Fruit fly (Drosophila melanogaster): ENCODE measurements around the gene CG7362.
A peak's percentile ranks its signal among the peaks of the same experiment; 100 is the strongest.

Gene CG7362

DNA sequence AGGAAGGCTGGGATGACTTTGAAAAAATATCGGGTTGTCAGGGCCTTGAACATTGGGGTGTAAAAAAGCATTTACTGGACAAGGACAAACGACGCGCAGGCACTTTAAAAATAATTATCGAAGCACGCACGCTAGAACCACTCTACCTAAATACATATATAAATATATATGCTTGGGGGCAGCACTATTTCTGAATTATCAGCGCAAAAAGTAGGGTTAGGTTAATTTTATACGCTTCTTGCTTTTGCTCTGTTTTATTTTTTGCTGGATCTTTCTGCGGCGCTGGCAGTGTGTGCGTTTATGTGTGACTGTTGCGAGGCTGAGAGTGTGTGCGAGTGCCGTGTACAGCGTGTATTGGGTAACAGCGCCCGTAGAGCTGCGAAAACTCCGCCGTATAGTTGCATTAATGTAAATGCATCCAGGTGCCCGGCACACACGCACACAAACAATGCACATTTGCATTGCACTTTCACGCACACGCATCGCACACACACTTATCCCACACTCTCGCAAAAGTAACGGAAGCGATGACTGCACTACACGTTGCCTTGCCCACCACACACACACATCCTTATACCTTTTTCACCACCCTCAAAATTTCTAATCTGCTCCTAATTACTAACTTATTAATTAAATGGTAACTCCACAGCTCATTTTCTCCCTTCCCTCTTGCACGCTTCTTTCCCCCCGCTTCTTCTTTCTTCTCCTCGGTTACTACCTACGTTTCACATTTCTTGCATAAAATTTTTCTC, 14.6 kb downstream of the CG7362 start:
- TF ChIP-seq CG17801 (GFP tag; optimal IDR thresholded peaks at IDR 0.05; ENCODE audit: partially characterized antibody), result no peak

DNA sequence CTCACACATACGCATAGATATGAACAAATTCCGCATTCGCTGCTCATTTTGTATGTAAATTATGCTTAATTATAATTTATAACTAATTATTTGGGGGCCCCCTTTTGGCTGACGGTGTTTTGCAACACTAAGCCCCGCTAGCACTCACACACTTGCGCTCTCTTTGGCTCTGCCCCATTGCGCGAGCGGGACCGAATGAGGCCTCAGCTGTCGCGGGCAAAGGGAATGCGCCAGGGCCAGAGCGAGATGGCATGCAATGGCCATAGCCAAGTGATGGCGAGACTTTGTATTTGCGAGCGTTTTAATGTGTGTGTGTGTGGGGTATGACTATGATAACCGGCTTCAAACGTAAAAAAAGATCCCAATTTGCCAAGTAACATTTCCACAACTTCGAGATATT, 15.2 kb downstream of the CG7362 start:
- peak; percentile 68 for TF ChIP-seq CG17801 (GFP tag; optimal IDR thresholded peaks at IDR 0.05; ENCODE audit: partially characterized antibody)

DNA sequence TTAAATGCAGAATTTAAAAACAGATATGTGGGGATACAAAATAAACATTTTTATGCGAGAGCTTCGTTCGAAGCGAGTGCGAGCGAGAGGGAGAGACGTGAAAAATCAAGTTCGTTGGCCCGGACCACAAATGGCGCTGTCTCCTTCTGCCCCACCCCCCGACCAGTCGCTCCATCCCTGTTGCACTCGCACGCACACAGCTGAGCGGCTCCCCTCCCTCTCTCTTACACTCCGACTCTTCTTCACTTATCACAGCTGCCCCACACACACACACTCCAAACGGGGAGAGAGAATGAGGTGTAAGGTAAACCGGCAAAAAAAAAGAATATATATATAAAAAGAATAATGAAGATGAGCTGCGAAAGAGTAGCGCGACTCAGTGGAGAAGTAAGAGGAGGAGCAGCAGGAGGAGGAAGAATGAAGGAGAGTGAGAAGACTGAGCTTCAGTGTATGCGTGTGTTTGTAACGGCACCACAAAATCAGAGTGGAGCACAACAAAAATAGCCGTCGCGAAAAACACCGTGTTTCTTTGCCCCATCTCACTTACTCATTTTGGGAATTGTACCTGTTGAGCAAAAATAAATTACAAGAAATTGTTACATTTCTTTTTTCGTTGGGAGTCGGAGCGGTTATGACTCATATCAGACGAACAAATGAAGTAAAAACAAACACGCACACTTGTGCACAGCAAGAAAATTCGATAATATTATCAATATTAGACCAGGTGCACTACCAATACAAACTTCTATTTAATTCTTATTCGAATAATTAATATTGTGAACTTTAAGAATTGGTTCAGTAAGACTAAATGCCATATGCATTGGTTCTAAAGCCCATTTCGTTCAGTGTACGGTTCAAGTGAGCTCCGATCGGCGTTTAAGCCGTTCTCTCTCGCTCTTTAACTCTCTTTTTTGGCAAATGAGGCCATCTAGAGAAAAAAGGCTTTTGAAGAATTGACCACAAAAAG, 16.1 kb downstream of the CG7362 start:
- peak; percentile 95 for TF ChIP-seq CG17801 (GFP tag; optimal IDR thresholded peaks at IDR 0.05; ENCODE audit: partially characterized antibody)

DNA sequence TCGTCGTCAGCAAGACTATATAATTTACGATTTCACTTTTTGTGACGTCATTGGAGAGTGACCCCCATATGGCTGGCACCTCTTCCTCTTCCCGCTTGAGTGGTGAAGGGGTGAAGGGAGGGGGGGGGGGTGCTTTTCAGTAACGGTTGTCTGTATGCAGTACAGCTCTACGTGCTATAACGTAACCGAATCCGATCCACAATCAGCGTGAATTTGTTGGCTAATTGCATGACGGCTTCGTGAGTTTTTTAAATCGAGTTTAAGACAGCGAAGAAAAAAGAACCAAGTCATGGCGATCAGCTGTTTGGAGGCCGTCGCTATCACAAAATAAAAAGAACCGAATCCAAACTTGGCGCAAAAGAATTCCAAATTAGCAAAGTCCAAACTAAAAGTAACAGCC, 17.6 kb downstream of the CG7362 start:
- peak; percentile 75 for TF ChIP-seq CG17801 (GFP tag; optimal IDR thresholded peaks at IDR 0.05; ENCODE audit: partially characterized antibody)

DNA sequence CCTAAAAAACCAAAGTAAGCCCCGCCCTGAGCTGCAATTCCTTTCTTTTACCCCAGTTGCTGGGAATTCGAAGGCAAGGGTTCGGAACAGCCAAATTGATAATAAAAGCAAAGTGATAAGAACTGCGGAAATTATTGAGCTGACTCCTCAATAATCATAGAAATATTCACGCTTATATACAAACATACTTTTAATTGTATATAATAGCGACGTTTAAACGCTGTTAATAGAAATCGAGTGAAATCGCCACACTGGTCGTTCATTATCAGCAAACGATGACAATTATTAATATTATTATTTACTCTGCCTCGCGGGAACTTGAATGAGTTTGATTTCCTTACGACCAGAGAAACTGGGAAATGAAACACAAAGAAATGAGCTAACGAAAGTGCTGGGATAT, 18.3 kb downstream of the CG7362 start:
- no peak for TF ChIP-seq CG17801 (GFP tag; optimal IDR thresholded peaks at IDR 0.05; ENCODE audit: partially characterized antibody)

DNA sequence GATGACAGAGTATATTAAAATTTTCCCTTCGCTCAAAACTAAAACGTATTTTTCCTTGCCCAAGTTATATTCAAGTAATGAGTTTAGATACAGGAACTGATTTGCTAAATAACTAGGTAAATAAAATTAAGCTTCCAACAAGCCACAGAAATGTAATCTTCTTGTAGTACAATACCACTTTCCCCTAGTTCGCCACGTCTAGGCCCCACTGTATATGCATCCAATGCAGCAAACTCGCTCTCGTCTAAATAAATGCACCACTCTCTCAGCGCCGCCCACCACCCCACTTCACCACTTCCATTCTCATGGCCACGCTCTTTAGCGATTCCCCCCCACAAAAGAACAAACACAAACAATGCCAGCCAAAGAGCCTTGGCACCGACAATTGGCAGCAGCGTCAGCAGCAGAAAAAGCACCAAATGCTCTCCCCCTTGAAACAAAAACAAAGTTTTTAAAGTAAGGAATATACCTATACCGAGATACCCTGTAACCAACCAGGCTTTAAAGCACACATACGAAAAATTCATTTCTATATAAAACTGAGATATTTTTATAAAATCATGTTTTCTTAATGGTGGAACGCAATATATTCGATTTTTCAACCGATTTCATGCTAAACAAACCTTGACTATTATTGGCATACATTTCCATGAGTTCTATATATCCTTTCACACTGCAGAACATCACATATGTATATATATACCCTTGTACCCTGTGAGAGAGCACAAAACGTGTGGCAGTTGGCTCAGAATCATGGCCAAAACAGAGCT, 19.5 kb downstream of the CG7362 start:
- TF ChIP-seq CG17801 (GFP tag; optimal IDR thresholded peaks at IDR 0.05; ENCODE audit: partially characterized antibody), result no peak

DNA sequence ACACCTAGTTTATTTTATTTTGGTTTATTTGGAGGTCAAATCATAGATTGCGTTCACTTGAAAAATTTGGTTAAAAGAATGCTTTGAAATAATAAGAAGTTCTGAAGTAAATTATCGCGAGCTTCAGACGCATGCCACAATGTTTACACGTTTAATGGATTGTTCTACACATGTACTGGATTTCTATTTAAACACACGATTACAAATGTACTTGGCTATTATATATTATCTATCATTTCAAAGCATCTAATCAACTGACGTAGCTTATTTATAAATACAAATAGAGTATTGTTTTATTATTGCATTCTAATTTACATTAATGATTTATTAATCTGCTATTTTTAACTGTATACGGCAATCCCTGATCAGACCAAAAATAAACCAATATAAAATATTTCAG, 20.3 kb downstream of the CG7362 start:
- no peak for TF ChIP-seq CG17801 (GFP tag; optimal IDR thresholded peaks at IDR 0.05; ENCODE audit: partially characterized antibody)

DNA sequence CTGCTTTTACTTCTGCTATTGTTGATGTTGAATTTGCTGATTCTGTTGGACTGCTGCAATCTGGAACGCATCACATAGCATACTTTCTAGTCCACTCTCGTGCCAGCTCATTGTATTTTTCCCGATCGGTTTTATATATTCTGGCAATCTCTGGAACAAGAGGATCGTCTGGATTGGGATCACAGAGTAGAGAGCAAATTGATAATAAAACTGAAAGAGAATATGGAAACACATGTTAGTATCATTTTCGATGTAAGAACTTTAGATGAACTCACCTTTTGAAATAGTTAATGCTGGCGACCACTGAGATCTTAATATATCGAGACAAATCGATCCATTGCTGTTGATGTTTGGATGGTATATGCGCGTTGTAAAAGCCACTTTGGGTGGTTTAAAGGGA, 20.8 kb downstream of the CG7362 start:
- no peak for TF ChIP-seq CG17801 (GFP tag; optimal IDR thresholded peaks at IDR 0.05; ENCODE audit: partially characterized antibody)

DNA sequence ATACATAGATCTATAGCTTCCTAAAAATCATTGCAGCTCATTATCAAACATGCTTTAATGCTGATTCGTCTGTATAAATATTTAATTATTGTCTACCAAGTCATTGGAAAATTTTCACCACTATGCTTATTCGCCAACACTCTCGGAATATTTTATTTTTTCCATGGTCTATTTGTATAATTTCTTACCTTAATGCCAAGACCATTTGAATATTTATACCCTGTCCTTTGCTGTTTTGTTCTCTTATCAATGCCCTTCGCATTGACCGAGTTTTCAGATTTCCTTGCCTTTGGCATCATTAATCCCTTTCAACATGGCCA, 22.5 kb downstream of the CG7362 start:
- TF ChIP-seq CG17801 (GFP tag; optimal IDR thresholded peaks at IDR 0.05; ENCODE audit: partially characterized antibody), result no peak

DNA sequence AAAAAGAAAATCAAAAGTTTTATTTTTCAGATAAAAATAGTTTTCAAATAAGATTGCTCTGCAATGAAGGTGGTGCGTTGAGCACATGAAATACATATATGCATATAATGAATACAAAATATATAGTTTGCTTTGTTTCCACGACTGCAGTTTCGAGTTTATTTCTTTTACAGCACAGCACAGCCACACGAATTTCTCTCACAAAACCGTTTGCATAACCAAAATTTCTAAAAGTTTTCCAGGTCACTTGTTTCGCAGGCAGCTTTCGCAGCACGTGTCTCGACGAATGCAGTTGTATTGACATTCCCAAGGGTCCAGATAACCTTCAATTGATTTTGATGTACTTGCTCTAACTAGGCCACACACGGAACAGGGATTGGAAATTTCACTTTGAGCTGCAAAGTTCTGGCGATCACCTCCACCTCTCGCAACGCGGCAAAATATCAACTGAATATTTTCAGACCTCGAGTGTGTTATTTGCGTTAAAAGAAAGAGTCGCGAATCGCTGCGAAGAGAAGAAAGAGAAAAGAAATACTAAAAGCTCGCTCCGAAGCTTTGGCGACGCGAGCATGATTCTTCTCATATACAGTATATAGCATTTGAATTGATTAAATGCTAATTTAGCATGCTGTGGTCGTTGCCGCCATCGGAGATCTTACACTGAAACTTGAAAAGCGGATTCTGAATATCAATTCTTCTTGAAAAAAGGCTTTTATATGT, 23.0 kb downstream of the CG7362 start, which contains the start of gene CG7530:
CG7530 (minus strand) TSS at position 449 of the 720 bp plus-strand sequence.
- TF ChIP-seq CG17801 (GFP tag; optimal IDR thresholded peaks at IDR 0.05; ENCODE audit: partially characterized antibody), result peak; percentile 48

DNA sequence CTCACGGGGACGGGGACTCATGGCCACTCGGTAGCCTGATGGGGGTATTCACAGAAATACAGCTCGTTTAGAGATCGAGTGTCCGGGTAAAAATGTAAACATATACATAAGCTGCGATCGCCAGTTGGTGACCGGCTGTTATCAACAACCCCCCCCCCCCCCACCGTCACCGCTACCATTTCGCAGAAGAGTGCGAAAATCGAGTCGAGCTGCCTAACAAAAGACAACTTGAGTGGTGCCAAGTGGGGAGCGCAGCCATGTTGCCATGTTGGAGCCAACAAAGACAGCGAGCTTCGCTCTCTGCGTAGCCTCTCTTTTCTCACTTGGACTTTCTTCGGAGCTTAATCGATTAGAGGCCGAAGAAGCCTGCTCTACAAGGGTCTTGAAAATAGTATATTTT, 23.7 kb downstream of the CG7362 start:
- no peak for TF ChIP-seq CG17801 (GFP tag; optimal IDR thresholded peaks at IDR 0.05; ENCODE audit: partially characterized antibody)

DNA sequence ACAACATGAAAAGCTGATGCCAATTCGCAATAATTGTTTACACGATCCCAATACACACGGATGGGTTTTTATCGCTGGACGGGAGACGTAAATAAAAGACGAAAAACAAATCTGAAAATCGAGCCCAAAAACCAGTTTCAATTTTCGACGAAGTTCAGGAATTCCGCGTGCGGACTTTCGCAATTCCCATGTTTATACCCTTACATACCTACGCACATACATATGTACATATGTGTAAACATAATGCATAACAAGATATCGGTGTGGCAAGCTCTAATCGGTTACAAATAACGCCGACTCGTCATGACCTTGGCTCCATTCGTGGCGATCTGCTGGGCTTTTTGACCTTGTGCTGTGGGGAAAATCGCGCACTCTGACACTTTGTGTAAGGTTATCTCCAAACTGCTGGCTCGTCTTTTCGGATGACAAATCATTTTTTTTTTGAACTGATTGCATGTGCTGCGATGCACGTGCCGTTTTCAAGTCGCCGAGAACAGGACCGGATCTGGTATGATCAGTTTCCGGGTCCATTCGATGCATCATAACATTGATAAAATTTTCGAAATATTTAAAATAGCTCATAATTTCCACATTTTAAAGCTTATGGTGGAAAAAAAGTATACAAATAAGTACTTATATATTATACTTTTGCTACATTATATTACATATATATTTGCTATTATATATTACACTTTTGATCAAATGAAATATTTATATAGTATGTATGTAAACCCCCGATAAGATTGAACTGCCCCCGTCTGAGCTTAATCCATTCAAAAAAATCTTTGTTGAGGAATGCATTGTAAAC, 24.4 kb downstream of the CG7362 start:
- peak; percentile 15 for TF ChIP-seq CG17801 (GFP tag; optimal IDR thresholded peaks at IDR 0.05; ENCODE audit: partially characterized antibody)

DNA sequence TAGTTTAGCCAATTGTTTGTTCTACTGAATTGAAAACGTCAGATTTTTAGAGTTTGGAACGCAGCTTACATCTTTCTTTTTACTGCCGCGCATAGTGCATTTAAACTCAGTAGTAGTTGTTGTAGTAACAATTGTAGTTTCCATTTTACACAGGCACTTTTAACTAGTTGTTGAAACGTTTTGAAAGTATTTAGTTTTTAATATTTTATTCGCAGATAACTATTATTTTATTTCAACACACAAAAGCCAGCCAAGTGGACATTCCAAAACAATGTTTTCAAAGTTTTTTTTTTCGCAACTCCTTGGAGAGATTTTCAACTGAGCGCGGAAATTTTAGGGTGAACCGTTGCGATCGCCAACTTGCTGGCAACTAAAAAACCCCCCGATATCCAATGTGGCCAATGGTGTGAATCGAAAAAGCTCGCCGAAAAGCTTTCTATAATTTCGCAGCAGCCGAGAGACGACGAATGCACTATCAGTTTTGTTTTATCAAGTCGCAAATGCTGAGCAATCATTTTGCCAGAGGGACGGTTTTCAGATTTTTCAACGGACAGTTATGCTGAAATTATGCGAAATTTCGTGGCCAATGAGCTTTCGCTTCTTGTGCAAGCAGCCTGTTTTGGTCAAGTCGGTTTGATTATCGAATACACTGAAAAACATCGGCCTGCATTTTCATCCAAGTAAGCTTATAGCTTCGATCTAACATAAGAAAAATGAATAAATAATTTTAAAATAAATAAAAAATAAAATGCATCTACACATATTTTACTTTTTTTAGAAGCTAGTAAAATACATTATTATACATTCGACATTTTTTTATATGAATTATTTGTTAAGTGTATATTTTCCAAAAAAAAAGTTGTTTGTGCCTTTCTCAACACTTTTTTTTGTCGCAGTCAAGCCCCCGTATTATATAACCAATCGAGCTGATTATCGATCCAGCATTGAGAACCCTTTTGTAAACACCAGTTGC, 25.3 kb downstream of the CG7362 start:
- peak; percentile 67 for TF ChIP-seq CG17801 (GFP tag; optimal IDR thresholded peaks at IDR 0.05; ENCODE audit: partially characterized antibody)

Data from ovary, adult (tissue).